Worm (Caenorhabditis elegans) whole organism, L4 larva: Measurements from ENCODE around the gene F15H10.5.

Experiments used
- F10B5.3 ChIP-seq: sonication (generic microtip); optimal IDR thresholded peaks from 2 replicates; lab custom pipeline; 2016; ENCODE audit warnings: mild to moderate bottlenecking, missing genetic modification characterization, missing compliant biosample characterization
- F26F4.8 ChIP-seq: fragments of 200-800 bp; sonication (Bioruptor generic); conservative IDR thresholded peaks from 2 replicates; pipeline ENCODE4 v1.3.6; 2022; ENCODE audit warnings: missing genetic modification characterization, missing compliant biosample characterization
- F44E2.7 ChIP-seq: fragments of 200-800 bp; sonication (Bioruptor generic); IDR thresholded peaks from 2 replicates; pipeline ENCODE4 v2.1.2; 2022; ENCODE audit warnings: missing genetic modification characterization, missing compliant biosample characterization
- T20F7.1 ChIP-seq: fragments of 200-800 bp; sonication (Bioruptor generic); optimal IDR thresholded peaks from 2 replicates; lab custom pipeline; 2018; ENCODE audit warnings: mild to moderate bottlenecking, missing genetic modification characterization, missing compliant biosample characterization
- Y105C5A.15 ChIP-seq: fragments of 200-800 bp; sonication (Bioruptor generic); IDR thresholded peaks from 2 replicates; pipeline ENCODE4 v1.3.6; 2022; ENCODE audit warnings: missing genetic modification characterization, missing compliant biosample characterization
- arid-1 ChIP-seq: fragments of 200-800 bp; sonication (Bioruptor generic); conservative IDR thresholded peaks from 2 replicates; pipeline ENCODE4 v1.3.6; 2022; ENCODE audit warnings: missing genetic modification reagents, missing genetic modification characterization, missing compliant biosample characterization
- ceh-20 ChIP-seq: fragments of 200-800 bp; sonication (Bioruptor generic); IDR thresholded peaks from 2 replicates; pipeline ENCODE4 v1.3.6; 2022; ENCODE audit warnings: missing genetic modification reagents, missing genetic modification characterization, missing compliant biosample characterization
- ctbp-1 ChIP-seq: fragments of 200-800 bp; sonication (Bioruptor generic); IDR thresholded peaks from 2 replicates; pipeline ENCODE4 v1.3.6; 2022; ENCODE audit warnings: missing genetic modification reagents, missing genetic modification characterization, missing compliant biosample characterization
- daf-16 ChIP-seq, 3 experiments: sonication (generic microtip); optimal IDR thresholded peaks; 2 replicates each; lab custom pipeline; 2016 to 2017; ENCODE audit warnings: missing genetic modification characterization in 3 of 3, missing genetic modification reagents in 3 of 3, mild to moderate bottlenecking in 2 of 3, missing compliant biosample characterization in 2 of 3, missing biosample characterization in 1 of 3, moderate library complexity in 1 of 3
- daf-8 ChIP-seq: fragments of 200-800 bp; sonication (Bioruptor generic); IDR thresholded peaks from 2 replicates; pipeline ENCODE4 v1.3.6; 2022; ENCODE audit warnings: missing genetic modification characterization, missing compliant biosample characterization
- duxl-1 ChIP-seq: sonication (generic microtip); optimal IDR thresholded peaks from 2 replicates; lab custom pipeline; 2016; ENCODE audit warnings: mild to moderate bottlenecking, missing genetic modification characterization, moderate library complexity, missing compliant biosample characterization; ENCODE audit not compliant: poor library complexity
- dve-1 ChIP-seq: sonication (generic microtip); optimal IDR thresholded peaks from 2 replicates; lab custom pipeline; 2017; ENCODE audit warnings: antibody characterized with exemption, mild to moderate bottlenecking, missing genetic modification characterization, missing compliant biosample characterization; ENCODE audit not compliant: insufficient read depth
- hif-1 ChIP-seq, 2 experiments: sonication (generic microtip); optimal IDR thresholded peaks; 2 replicates each; lab custom pipeline; 2016 to 2017; ENCODE audit warnings: missing compliant biosample characterization in 2 of 2, missing genetic modification characterization in 2 of 2, missing genetic modification reagents in 2 of 2, missing genotype in 2 of 2, mild to moderate bottlenecking in 1 of 2
- hlh-11 ChIP-seq: fragments of 200-800 bp; sonication (Bioruptor generic); optimal IDR thresholded peaks from 2 replicates; lab custom pipeline; 2018; ENCODE audit warnings: mild to moderate bottlenecking, missing genetic modification characterization, missing compliant biosample characterization
- hmg-1.1 ChIP-seq: fragments of 200-800 bp; sonication (Bioruptor generic); IDR thresholded peaks from 2 replicates; pipeline ENCODE4 v1.3.6; 2022; ENCODE audit warnings: missing genetic modification reagents, missing genetic modification characterization, missing compliant biosample characterization
- lim-7 ChIP-seq: fragments of 200-800 bp; sonication (Bioruptor generic); IDR thresholded peaks from 2 replicates; pipeline ENCODE4 v1.3.6; 2022; ENCODE audit warnings: missing genetic modification characterization, missing compliant biosample characterization
- lin-1 ChIP-seq: fragments of 200-800 bp; sonication (Bioruptor generic); IDR thresholded peaks from 2 replicates; pipeline ENCODE4 v1.3.6; 2022; ENCODE audit warnings: missing genetic modification reagents, missing genetic modification characterization, missing compliant biosample characterization
- lir-3 ChIP-seq: sonication (generic microtip); optimal IDR thresholded peaks from 2 replicates; lab custom pipeline; 2016; ENCODE audit warnings: mild to moderate bottlenecking, missing genetic modification characterization, missing compliant biosample characterization
- lsy-2 ChIP-seq, 2 experiments: fragments of 150-350 bp in 1 of 2; sonication (generic microtip) in 1 of 2; optimal IDR thresholded peaks; 2 replicates each; lab custom pipeline; 2014 to 2017; ENCODE audit warnings: missing biosample characterization in 2 of 2, missing genetic modification characterization in 2 of 2
- madf-5 ChIP-seq, 2 experiments: fragments of 200-800 bp; sonication (Bioruptor generic); IDR thresholded peaks; 2 replicates each; pipeline ENCODE4 v1.3.6; 2022; ENCODE audit warnings: missing compliant biosample characterization in 2 of 2, missing genetic modification characterization in 2 of 2
- mdl-1 ChIP-seq, 2 experiments: fragments of 150-350 bp in 1 of 2; sonication (generic microtip) in 1 of 2; optimal IDR thresholded peaks; 2 replicates each; lab custom pipeline; 2014 to 2017; ENCODE audit warnings: missing biosample characterization in 2 of 2, missing genetic modification characterization in 2 of 2
- mdt-29 ChIP-seq: fragments of 200-800 bp; sonication (Bioruptor generic); IDR thresholded peaks from 2 replicates; pipeline ENCODE4 v1.3.6; 2022; ENCODE audit warnings: missing genetic modification reagents, missing genetic modification characterization, missing compliant biosample characterization
- mxl-2 ChIP-seq: fragments of 200-800 bp; sonication (Bioruptor generic); conservative IDR thresholded peaks from 2 replicates; pipeline ENCODE4 v1.3.6; 2022; ENCODE audit warnings: missing genetic modification reagents, missing genetic modification characterization, missing compliant biosample characterization
- nhr-11 ChIP-seq: fragments of 150-350 bp; optimal IDR thresholded peaks from 2 replicates; lab custom pipeline; 2014; ENCODE audit warnings: missing biosample characterization, missing genetic modification characterization
- nhr-237 ChIP-seq: sonication (generic microtip); optimal IDR thresholded peaks from 2 replicates; lab custom pipeline; 2017; ENCODE audit warnings: missing biosample characterization, missing genetic modification characterization
- nhr-28 ChIP-seq: fragments of 150-350 bp; optimal IDR thresholded peaks from 2 replicates; lab custom pipeline; 2014; ENCODE audit warnings: missing biosample characterization, missing genetic modification characterization
- nhr-42 ChIP-seq: fragments of 200-800 bp; sonication (Bioruptor generic); IDR thresholded peaks from 2 replicates; pipeline ENCODE4 v1.3.6; 2022; ENCODE audit warnings: missing genetic modification characterization, missing compliant biosample characterization
- nhr-6 ChIP-seq: fragments of 150-350 bp; optimal IDR thresholded peaks from 2 replicates; lab custom pipeline; 2014; ENCODE audit warnings: missing biosample characterization, missing genetic modification characterization
- nhr-77 ChIP-seq: fragments of 150-350 bp; optimal IDR thresholded peaks from 2 replicates; lab custom pipeline; 2014; ENCODE audit warnings: missing biosample characterization, missing genetic modification characterization
- snpc-1.2 ChIP-seq: fragments of 200-800 bp; sonication (Bioruptor generic); IDR thresholded peaks from 2 replicates; pipeline ENCODE4 v1.3.6; 2022; ENCODE audit warnings: missing genetic modification reagents, missing genetic modification characterization, missing compliant biosample characterization
- snpc-4 ChIP-seq: fragments of 150-350 bp; optimal IDR thresholded peaks from 2 replicates; lab custom pipeline; 2014; ENCODE audit warnings: missing biosample characterization, missing genetic modification characterization
- unc-130 ChIP-seq: sonication (generic microtip); optimal IDR thresholded peaks from 2 replicates; lab custom pipeline; 2016; ENCODE audit warnings: missing genetic modification reagents, missing genetic modification characterization, missing compliant biosample characterization
- unc-62 ChIP-seq, 3 experiments: fragments of 150-350 bp in 1 of 3; sonication (generic microtip); optimal IDR thresholded peaks in 2 of 3; peaks in 1 of 3; 1 replicate in 1 of 3; 2 replicates in 2 of 3; lab custom pipeline; 2014 to 2017; ENCODE audit warnings: missing biosample characterization in 3 of 3, missing genetic modification characterization in 3 of 3, missing genetic modification reagents in 3 of 3, missing genotype in 1 of 3
- zfp-2 ChIP-seq: sonication (generic microtip); optimal IDR thresholded peaks from 2 replicates; lab custom pipeline; 2016; ENCODE audit warnings: mild to moderate bottlenecking, missing genetic modification characterization, missing compliant biosample characterization
- zip-2 ChIP-seq: fragments of 150-350 bp; optimal IDR thresholded peaks from 2 replicates; lab custom pipeline; 2014; ENCODE audit warnings: missing biosample characterization, missing genetic modification characterization
- ztf-11 ChIP-seq: fragments of 150-350 bp; optimal IDR thresholded peaks from 2 replicates; lab custom pipeline; 2014; ENCODE audit warnings: missing biosample characterization, missing genetic modification characterization

Gene F15H10.5

DNA sequence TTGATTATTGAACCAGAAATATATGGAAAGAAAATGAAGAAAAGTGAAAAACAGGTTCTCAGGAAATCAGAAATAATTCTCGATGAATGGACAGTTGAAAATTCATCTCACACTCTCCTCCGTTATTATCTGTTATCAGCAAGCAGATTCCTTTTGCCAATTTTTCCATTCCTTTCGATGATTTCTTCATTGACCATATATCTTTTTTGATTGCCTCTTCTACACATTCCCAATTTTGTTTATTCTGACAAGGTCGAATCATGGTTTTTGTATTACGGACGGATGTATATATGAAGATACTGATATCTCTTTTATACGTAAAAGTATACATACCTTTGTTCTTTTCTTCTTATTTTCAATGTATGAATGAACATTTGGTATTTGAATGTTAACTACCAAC lies 41.8 kb upstream of the F15H10.5 start:
- TF ChIP-seq lir-3 (tag; lab: Kevin White, UChicago): no peak
- TF ChIP-seq mdl-1 (tag; optimal IDR thresholded peaks at IDR 0.05; lab: Kevin White, UChicago): no peak
- TF ChIP-seq F10B5.3 (tag; lab: Kevin White, UChicago): no peak
- peak in 1 of 2 experiments; percentile 82 for TF ChIP-seq unc-62 (GFP tag; optimal IDR thresholded peaks at IDR 0.05 in 1 of 2; lab: Kevin White, UChicago)
- no peak for TF ChIP-seq unc-62 (tag; optimal IDR thresholded peaks at IDR 0.05; lab: Kevin White, UChicago)
- TF ChIP-seq daf-8 (GFP tag; lab: Robert Waterston, UW): no peak
- TF ChIP-seq lim-7 (GFP tag; lab: Robert Waterston, UW): no peak
- TF ChIP-seq nhr-28 (tag; lab: Kevin White, UChicago): peak; percentile 4
- TF ChIP-seq, all 104 proteins: peak for 2

ce11 chrV:10457247-10457646 lies 38.4 kb upstream of the F15H10.5 start, which contains the start of gene F22E12.1:
Gene F22E12.1 (minus strand): TSS chrV:10457347.
- no peak for TF ChIP-seq zip-2 (tag; lab: Kevin White, UChicago)
- no peak for TF ChIP-seq nhr-42 (GFP tag; lab: Robert Waterston, UW)
- no peak for TF ChIP-seq arid-1
- TF ChIP-seq T20F7.1 (GFP tag; lab: Kevin White, UChicago): no peak
- no peak for TF ChIP-seq snpc-4 (tag; lab: Kevin White, UChicago)
- no peak for TF ChIP-seq ceh-20 (GFP tag; lab: Robert Waterston, UW)
- TF ChIP-seq hmg-1.1: no peak
- TF ChIP-seq nhr-6 (tag; lab: Kevin White, UChicago): no peak
- TF ChIP-seq dve-1 (tag; lab: Kevin White, UChicago): no peak
- TF ChIP-seq F44E2.7 (GFP tag; lab: Robert Waterston, UW): no peak
- TF ChIP-seq nhr-77 (tag; lab: Kevin White, UChicago): no peak
- no peak for TF ChIP-seq duxl-1 (tag; lab: Kevin White, UChicago)
- TF ChIP-seq nhr-237 (tag; lab: Kevin White, UChicago): no peak

- 0 out of 2 replicates have a peak, but pooled peaks have one; percentile 46 for TF ChIP-seq snpc-1.2 (GFP tag; lab: Robert Waterston, UW)
- TF ChIP-seq, all 104 proteins: peak for 1; not testable (repeated sequence) for 103
These were observed 37.9 kb upstream of the F15H10.5 start for ce11 chrV:10456801-10457200.

DNA sequence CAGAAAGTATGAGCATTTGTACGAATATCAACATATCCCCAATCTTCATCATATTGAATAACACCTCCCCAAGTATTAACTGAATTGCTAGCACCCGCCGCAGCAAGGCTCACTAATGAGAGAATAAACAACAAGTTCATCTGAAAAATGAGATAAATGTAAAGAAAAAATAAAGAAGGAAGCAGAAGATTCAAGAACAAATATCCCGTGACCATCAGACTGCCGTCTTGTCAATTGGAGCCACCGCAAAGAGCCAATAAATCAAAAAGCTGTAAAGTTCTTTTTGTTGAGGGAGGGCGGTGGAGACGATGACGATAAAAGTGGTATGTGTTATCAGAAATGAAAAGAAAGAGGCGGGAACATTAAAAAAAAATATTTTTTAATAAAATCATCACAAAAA lies 34.6 kb upstream of the F15H10.5 start, which contains the start of gene Y32F6A.5:
Y32F6A.5 (minus strand) TSS at position 140 of the 400 bp plus-strand sequence.
- TF ChIP-seq mdt-29 (GFP tag; lab: Robert Waterston, UW) (peak; percentile 71; the same call in 1 of the 2 replicates), hlh-11 (tag; lab: Kevin White, UChicago) (peak; percentile 54), ceh-20 (GFP tag; lab: Robert Waterston, UW) (peak; percentile 65), daf-16 (GFP tag; optimal IDR thresholded peaks at IDR 0.05; lab: Kevin White, UChicago) (peak in 1 of 2 experiments; percentile 74), daf-16 (tag; optimal IDR thresholded peaks at IDR 0.05; lab: Kevin White, UChicago) (no peak), unc-130 (GFP tag; lab: Kevin White, UChicago) (no peak), zfp-2 (no peak), lsy-2 (tag; optimal IDR thresholded peaks at IDR 0.05; lab: Kevin White, UChicago) (peak in 1 of 2 experiments; percentile 2), unc-62 (GFP tag; optimal IDR thresholded peaks at IDR 0.05 in 1 of 2; lab: Kevin White, UChicago) (peak in 1 of 2 experiments; percentile 3), unc-62 (tag; optimal IDR thresholded peaks at IDR 0.05; lab: Kevin White, UChicago) (no peak), ztf-11 (tag; lab: Kevin White, UChicago) (no peak), hif-1 (tag; optimal IDR thresholded peaks at IDR 0.05; lab: Kevin White, UChicago) (peak in 1 of 2 experiments; percentile 24), lim-7 (GFP tag; lab: Robert Waterston, UW) (no peak), nhr-11 (tag; lab: Kevin White, UChicago) (peak; percentile 51)

DNA sequence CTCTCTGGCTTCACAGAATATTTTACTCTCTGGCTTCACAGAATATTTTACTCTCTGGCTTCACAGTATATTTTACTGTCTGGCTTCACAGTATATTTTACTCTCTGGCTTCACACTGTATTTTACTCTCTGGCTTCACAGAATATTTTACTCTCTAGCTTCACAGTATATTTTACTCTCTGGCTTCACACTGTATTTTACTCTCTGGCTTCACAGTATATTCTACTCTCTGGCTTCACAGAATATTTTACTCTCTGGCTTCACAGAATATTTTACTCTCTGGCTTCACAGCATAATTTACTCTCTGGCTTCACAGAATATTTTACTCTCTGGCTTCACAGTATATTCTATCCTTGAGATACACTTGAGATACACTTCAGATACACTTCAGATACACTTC lies 31.5 kb upstream of the F15H10.5 start:
- TF ChIP-seq Y105C5A.15 (GFP tag; lab: Robert Waterston, UW) (peak; percentile 61; the same call in 1 of the 2 replicates), mxl-2 (GFP tag; lab: Robert Waterston, UW) (0 out of 2 replicates have a peak, but pooled peaks have one; percentile 22), lin-1 (GFP tag; lab: Robert Waterston, UW) (0 out of 2 replicates have a peak, but pooled peaks have one; percentile 16), F26F4.8 (GFP tag; lab: Robert Waterston, UW) (peak; percentile 89), lim-7 (GFP tag; lab: Robert Waterston, UW) (peak; percentile 62; the same call in 1 of the 2 replicates), madf-5 (GFP tag; IDR thresholded peaks at IDR 0.05; lab: Robert Waterston, UW) (peak in 1 of 2 experiments; percentile 74; a peak in 1 of 4 replicates), ctbp-1 (GFP tag; lab: Robert Waterston, UW) (0 out of 2 replicates have a peak, but pooled peaks have one; percentile 11)
